Worm (Caenorhabditis elegans): ENCODE data around the gene mrpl-12.

The mrpl-12 gene

DNA sequence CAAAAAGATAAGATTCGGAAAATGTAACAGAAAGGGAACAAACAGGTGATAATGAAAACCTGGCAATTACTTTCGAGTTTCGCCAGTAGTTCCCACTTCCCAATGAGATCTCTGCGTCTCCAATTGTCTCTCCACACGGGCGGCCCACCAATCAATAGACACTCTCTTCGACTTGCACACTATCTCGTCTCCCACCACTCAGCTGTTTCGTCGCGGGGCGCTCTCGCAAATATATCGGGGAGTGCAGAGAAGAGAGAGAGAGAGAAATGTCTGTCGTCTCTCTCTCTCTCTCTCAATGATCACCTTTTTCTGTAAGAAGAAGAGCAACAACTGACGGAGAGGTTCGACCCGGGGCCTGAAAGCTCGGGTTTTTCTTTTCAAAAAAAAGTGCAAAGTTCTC, 12.6 kb downstream of the mrpl-12 start (continued):
- peak; percentile 81 for TF ChIP-seq attf-5 (GFP tag; optimal IDR thresholded peaks at IDR 0.05)
- no peak for TF ChIP-seq snpc-1.3 (tag; optimal IDR thresholded peaks at IDR 0.05; ENCODE audit: insufficient read depth)
- TF ChIP-seq T07F8.4 (tag; optimal IDR thresholded peaks at IDR 0.05) = no peak
- TF ChIP-seq T26A5.8 (tag; optimal IDR thresholded peaks at IDR 0.05) = no peak
- no peak for TF ChIP-seq ccch-3 (GFP tag; optimal IDR thresholded peaks at IDR 0.05)
- 0 out of 2 replicates have a peak, but pooled peaks have one; percentile 19 for TF ChIP-seq Y56A3A.18 (GFP tag; IDR thresholded peaks at IDR 0.05)
- no peak for TF ChIP-seq lsy-27 (tag; optimal IDR thresholded peaks at IDR 0.05; ENCODE audit: borderline replicate concordance, insufficient read depth)
- no peak for TF ChIP-seq ztf-6 (GFP tag; IDR thresholded peaks at IDR 0.05)
- peak; percentile 10 for TF ChIP-seq madf-10 (tag; optimal IDR thresholded peaks at IDR 0.05)
- TF ChIP-seq attf-6 (GFP tag; IDR thresholded peaks at IDR 0.05) = no peak
- TF ChIP-seq unc-62 (GFP tag; optimal IDR thresholded peaks at IDR 0.05) = no peak
- TF ChIP-seq pbrm-1 (GFP tag; IDR thresholded peaks at IDR 0.05) = peak; percentile 79
- no peak for TF ChIP-seq nhr-90 (tag; optimal IDR thresholded peaks at IDR 0.05)
- TF ChIP-seq tlf-1 (GFP tag; optimal IDR thresholded peaks at IDR 0.05) = peak; percentile 57
- TF ChIP-seq Y67H2A.10 (GFP tag; conservative IDR thresholded peaks at IDR 0.05) = peak; percentile 61; the same call in 1 of the 2 replicates
- no peak for TF ChIP-seq repo-1 (tag; optimal IDR thresholded peaks at IDR 0.05)
- TF ChIP-seq B0035.1 (tag; optimal IDR thresholded peaks at IDR 0.05) = no peak
- TF ChIP-seq F57C9.4 (tag; optimal IDR thresholded peaks at IDR 0.05) = no peak
- no peak for TF ChIP-seq rpc-1 (optimal IDR thresholded peaks at IDR 0.05)
- no peak for TF ChIP-seq rpc-1 (tag; optimal IDR thresholded peaks at IDR 0.05)
- no peak for TF ChIP-seq him-1 (tag; optimal IDR thresholded peaks at IDR 0.05)
- peak; percentile 83 for TF ChIP-seq somi-1 (GFP tag; optimal IDR thresholded peaks at IDR 0.05)
- TF ChIP-seq tbx-9 (tag; optimal IDR thresholded peaks at IDR 0.05; ENCODE audit: borderline replicate concordance) = no peak
- no peak for TF ChIP-seq D2030.7 (GFP tag; IDR thresholded peaks at IDR 0.05)
- no peak for TF ChIP-seq hlh-12 (tag; optimal IDR thresholded peaks at IDR 0.05)
- peak; percentile 37 for TF ChIP-seq gei-17 (GFP tag; optimal IDR thresholded peaks at IDR 0.05)
- no peak for TF ChIP-seq F37B4.10 (GFP tag; IDR thresholded peaks at IDR 0.05)
- TF ChIP-seq aptf-2 (GFP tag; conservative IDR thresholded peaks at IDR 0.05) = no peak
- TF ChIP-seq Y95B8A.8 (GFP tag; IDR thresholded peaks at IDR 0.05) = 0 out of 2 replicates have a peak, but pooled peaks have one; percentile 25
- TF ChIP-seq sdz-38 (tag; optimal IDR thresholded peaks at IDR 0.05) = no peak
- peak; percentile 72 for TF ChIP-seq K12H6.12 (tag; optimal IDR thresholded peaks at IDR 0.05)
- peak; percentile 73 for TF ChIP-seq lin-26 (GFP tag; IDR thresholded peaks at IDR 0.05)
- TF ChIP-seq mcd-1 (GFP tag; IDR thresholded peaks at IDR 0.05) = peak; percentile 72
- no peak for TF ChIP-seq fkh-3 (tag; optimal IDR thresholded peaks at IDR 0.05)
- TF ChIP-seq madf-6 (GFP tag; IDR thresholded peaks at IDR 0.05) = peak; percentile 48; the same call in 1 of the 2 replicates
- TF ChIP-seq bed-2 (GFP tag; IDR thresholded peaks at IDR 0.05) = no peak
- TF ChIP-seq ekl-4 (GFP tag; IDR thresholded peaks at IDR 0.05) = peak; percentile 78
- TF ChIP-seq tbp1 (GFP tag; optimal IDR thresholded peaks at IDR 0.05) = peak; percentile 58
- no peak for TF ChIP-seq F39B2.1 (GFP tag; IDR thresholded peaks at IDR 0.05)
- TF ChIP-seq snpc-3.4 (tag; optimal IDR thresholded peaks at IDR 0.05) = no peak
- no peak for TF ChIP-seq Y53F4B.3 (GFP tag; IDR thresholded peaks at IDR 0.05)
- no peak for TF ChIP-seq madf-8 (GFP tag; conservative IDR thresholded peaks at IDR 0.05)
- TF ChIP-seq nhr-80 (tag; optimal IDR thresholded peaks at IDR 0.05) = peak; percentile 95
- TF ChIP-seq egrh-3 (GFP tag; IDR thresholded peaks at IDR 0.05) = 0 out of 2 replicates have a peak, but pooled peaks have one; percentile 12
- no peak for TF ChIP-seq nfya-1 (tag; optimal IDR thresholded peaks at IDR 0.05; ENCODE audit: borderline replicate concordance, insufficient read depth)
- no peak for TF ChIP-seq sptf-2 (GFP tag; optimal IDR thresholded peaks at IDR 0.05)
- TF ChIP-seq mel-28 (tag; optimal IDR thresholded peaks at IDR 0.05; ENCODE audit: borderline replicate concordance) = no peak
- TF ChIP-seq B0019.2 (GFP tag; conservative IDR thresholded peaks at IDR 0.05) = no peak
- peak; percentile 42 for TF ChIP-seq ZK185.1 (tag; optimal IDR thresholded peaks at IDR 0.05; ENCODE audit: poor library complexity, severe bottlenecking)
